Worm (Caenorhabditis elegans) whole organism, L4 larva: ENCODE data around the gene snpc-1.3.

Experiments
- F10B5.3 ChIP-seq: sonication (generic microtip); optimal IDR thresholded peaks from 2 replicates; lab custom pipeline; 2016; ENCODE audit warnings: mild to moderate bottlenecking, missing genetic modification characterization, missing compliant biosample characterization
- F37D6.2 ChIP-seq: sonication (generic microtip); optimal IDR thresholded peaks from 2 replicates; lab custom pipeline; 2016; ENCODE audit warnings: mild to moderate bottlenecking, missing genetic modification characterization, missing compliant biosample characterization
- F44E2.7 ChIP-seq: fragments of 200-800 bp; sonication (Bioruptor generic); IDR thresholded peaks from 2 replicates; pipeline ENCODE4 v2.1.2; 2022; ENCODE audit warnings: missing genetic modification characterization, missing compliant biosample characterization
- R02D3.7 ChIP-seq: fragments of 150-350 bp; sonication (generic microtip); optimal IDR thresholded peaks from 3 replicates; lab custom pipeline; 2014; ENCODE audit warnings: missing biosample characterization, missing genetic modification characterization
- T20F7.1 ChIP-seq: fragments of 200-800 bp; sonication (Bioruptor generic); optimal IDR thresholded peaks from 2 replicates; lab custom pipeline; 2018; ENCODE audit warnings: mild to moderate bottlenecking, missing genetic modification characterization, missing compliant biosample characterization
- Y105C5A.15 ChIP-seq: fragments of 200-800 bp; sonication (Bioruptor generic); IDR thresholded peaks from 2 replicates; pipeline ENCODE4 v1.3.6; 2022; ENCODE audit warnings: missing genetic modification characterization, missing compliant biosample characterization
- ZK546.5 ChIP-seq, 2 experiments: sonication (generic microtip); optimal IDR thresholded peaks; 2 replicates each; lab custom pipeline; 2017; ENCODE audit warnings: missing biosample characterization in 2 of 2, missing genetic modification characterization in 2 of 2
- aha-1 ChIP-seq: fragments of 150-350 bp; peaks from one replicate; lab custom pipeline; 2014; ENCODE audit warnings: missing biosample characterization, missing genetic modification characterization
- ama-1 ChIP-seq: fragments of 150-350 bp; optimal IDR thresholded peaks from 2 replicates; lab custom pipeline; 2014; ENCODE audit warnings: inconsistent platforms, mixed read lengths
- ceh-28 ChIP-seq: fragments of 150-350 bp; optimal IDR thresholded peaks from 2 replicates; lab custom pipeline; 2014; ENCODE audit warnings: missing biosample characterization, missing genetic modification reagents, missing genetic modification characterization
- ces-1 ChIP-seq: fragments of 150-350 bp; sonication (generic microtip); optimal IDR thresholded peaks from 4 replicates; lab custom pipeline; 2014; ENCODE audit warnings: missing biosample characterization, missing genetic modification reagents, missing genetic modification characterization
- cey-2 ChIP-seq: sonication (generic microtip); optimal IDR thresholded peaks from 3 replicates; lab custom pipeline; 2017; ENCODE audit warnings: missing genetic modification characterization, mild to moderate bottlenecking, missing compliant biosample characterization, antibody characterized with exemption, borderline replicate concordance; ENCODE audit not compliant: insufficient read depth
- daf-16 ChIP-seq, 3 experiments: sonication (generic microtip); optimal IDR thresholded peaks; 2 replicates each; lab custom pipeline; 2016 to 2017; ENCODE audit warnings: missing genetic modification characterization in 3 of 3, missing genetic modification reagents in 3 of 3, mild to moderate bottlenecking in 2 of 3, missing compliant biosample characterization in 2 of 3, missing biosample characterization in 1 of 3, moderate library complexity in 1 of 3
- daf-19 ChIP-seq: fragments of 200-800 bp; sonication (Bioruptor generic); conservative IDR thresholded peaks from 2 replicates; pipeline ENCODE4 v1.3.6; 2022; ENCODE audit warnings: missing genetic modification characterization, missing compliant biosample characterization
- daf-8 ChIP-seq: fragments of 200-800 bp; sonication (Bioruptor generic); IDR thresholded peaks from 2 replicates; pipeline ENCODE4 v1.3.6; 2022; ENCODE audit warnings: missing genetic modification characterization, missing compliant biosample characterization
- dmd-6 ChIP-seq: fragments of 200-800 bp; sonication (Bioruptor generic); IDR thresholded peaks from 2 replicates; pipeline ENCODE4 v1.3.6; 2022; ENCODE audit warnings: missing genetic modification reagents, missing genetic modification characterization, missing compliant biosample characterization
- dpl-1 ChIP-seq: fragments of 150-350 bp; optimal IDR thresholded peaks from 2 replicates; lab custom pipeline; 2014; ENCODE audit warnings: missing biosample characterization, missing genetic modification reagents, missing genetic modification characterization
- duxl-1 ChIP-seq: sonication (generic microtip); optimal IDR thresholded peaks from 2 replicates; lab custom pipeline; 2016; ENCODE audit warnings: mild to moderate bottlenecking, missing genetic modification characterization, moderate library complexity, missing compliant biosample characterization; ENCODE audit not compliant: poor library complexity
- dve-1 ChIP-seq: sonication (generic microtip); optimal IDR thresholded peaks from 2 replicates; lab custom pipeline; 2017; ENCODE audit warnings: antibody characterized with exemption, mild to moderate bottlenecking, missing genetic modification characterization, missing compliant biosample characterization; ENCODE audit not compliant: insufficient read depth
- fos-1 ChIP-seq: fragments of 150-350 bp; optimal IDR thresholded peaks from 2 replicates; lab custom pipeline; 2014; ENCODE audit warnings: missing biosample characterization, missing genetic modification characterization
- hlh-11 ChIP-seq: fragments of 200-800 bp; sonication (Bioruptor generic); optimal IDR thresholded peaks from 2 replicates; lab custom pipeline; 2018; ENCODE audit warnings: mild to moderate bottlenecking, missing genetic modification characterization, missing compliant biosample characterization
- lin-1 ChIP-seq: fragments of 200-800 bp; sonication (Bioruptor generic); IDR thresholded peaks from 2 replicates; pipeline ENCODE4 v1.3.6; 2022; ENCODE audit warnings: missing genetic modification reagents, missing genetic modification characterization, missing compliant biosample characterization
- lin-29 ChIP-seq: fragments of 200-800 bp; sonication (Bioruptor generic); IDR thresholded peaks from 2 replicates; pipeline ENCODE4 v1.3.6; 2022; ENCODE audit warnings: missing genetic modification reagents, missing genetic modification characterization, missing compliant biosample characterization
- madf-9 ChIP-seq: fragments of 200-800 bp; sonication (Bioruptor generic); conservative IDR thresholded peaks from 2 replicates; pipeline ENCODE4 v1.3.6; 2022; ENCODE audit warnings: missing genetic modification reagents, missing genetic modification characterization, missing compliant biosample characterization
- mdl-1 ChIP-seq, 2 experiments: fragments of 150-350 bp in 1 of 2; sonication (generic microtip) in 1 of 2; optimal IDR thresholded peaks; 2 replicates each; lab custom pipeline; 2014 to 2017; ENCODE audit warnings: missing biosample characterization in 2 of 2, missing genetic modification characterization in 2 of 2
- mdt-29 ChIP-seq: fragments of 200-800 bp; sonication (Bioruptor generic); IDR thresholded peaks from 2 replicates; pipeline ENCODE4 v1.3.6; 2022; ENCODE audit warnings: missing genetic modification reagents, missing genetic modification characterization, missing compliant biosample characterization
- mxl-3 ChIP-seq: fragments of 200-800 bp; sonication (Bioruptor generic); optimal IDR thresholded peaks from 2 replicates; lab custom pipeline; 2018; ENCODE audit warnings: mild to moderate bottlenecking, missing genetic modification characterization, missing compliant biosample characterization
- nhr-10 ChIP-seq: fragments of 150-350 bp; optimal IDR thresholded peaks from 2 replicates; lab custom pipeline; 2014; ENCODE audit warnings: missing biosample characterization, missing genetic modification characterization
- nhr-102 ChIP-seq: sonication (generic microtip); optimal IDR thresholded peaks from 2 replicates; lab custom pipeline; 2016; ENCODE audit warnings: mild to moderate bottlenecking, missing genetic modification characterization, moderate library complexity, missing compliant biosample characterization
- nhr-11 ChIP-seq: fragments of 150-350 bp; optimal IDR thresholded peaks from 2 replicates; lab custom pipeline; 2014; ENCODE audit warnings: missing biosample characterization, missing genetic modification characterization
- nhr-111 ChIP-seq: fragments of 200-800 bp; sonication (Bioruptor generic); optimal IDR thresholded peaks from 2 replicates; lab custom pipeline; 2018; ENCODE audit warnings: mild to moderate bottlenecking, missing genetic modification characterization, missing compliant biosample characterization
- nhr-28 ChIP-seq: fragments of 150-350 bp; optimal IDR thresholded peaks from 2 replicates; lab custom pipeline; 2014; ENCODE audit warnings: missing biosample characterization, missing genetic modification characterization
- nhr-48 ChIP-seq: sonication (generic microtip); optimal IDR thresholded peaks from 2 replicates; lab custom pipeline; 2016; ENCODE audit warnings: mild to moderate bottlenecking, missing genetic modification characterization, missing compliant biosample characterization
- nhr-6 ChIP-seq: fragments of 150-350 bp; optimal IDR thresholded peaks from 2 replicates; lab custom pipeline; 2014; ENCODE audit warnings: missing biosample characterization, missing genetic modification characterization
- nhr-76 ChIP-seq: fragments of 150-350 bp; optimal IDR thresholded peaks from 2 replicates; lab custom pipeline; 2014; ENCODE audit warnings: missing biosample characterization, missing genetic modification characterization
- nhr-77 ChIP-seq: fragments of 150-350 bp; optimal IDR thresholded peaks from 2 replicates; lab custom pipeline; 2014; ENCODE audit warnings: missing biosample characterization, missing genetic modification characterization
- php-3 ChIP-seq: fragments of 200-800 bp; sonication (Bioruptor generic); IDR thresholded peaks from 2 replicates; pipeline ENCODE4 v1.3.6; 2022; ENCODE audit warnings: missing genetic modification reagents, missing genetic modification characterization, missing compliant biosample characterization
- pqm-1 ChIP-seq: sonication (generic microtip); optimal IDR thresholded peaks from 2 replicates; lab custom pipeline; 2017; ENCODE audit warnings: missing biosample characterization, missing genetic modification characterization
- saeg-2 ChIP-seq: fragments of 200-800 bp; sonication (Bioruptor generic); IDR thresholded peaks from 2 replicates; pipeline ENCODE4 v1.3.6; 2022; ENCODE audit warnings: missing genetic modification reagents, missing genetic modification characterization, missing compliant biosample characterization
- spr-3 ChIP-seq: fragments of 200-800 bp; sonication (Bioruptor generic); optimal IDR thresholded peaks from 2 replicates; lab custom pipeline; 2018; ENCODE audit warnings: mild to moderate bottlenecking, missing genetic modification characterization, missing compliant biosample characterization
- tag-97 ChIP-seq: fragments of 200-800 bp; sonication (Bioruptor generic); IDR thresholded peaks from 2 replicates; pipeline ENCODE4 v1.3.6; 2022; ENCODE audit warnings: missing genetic modification characterization, missing compliant biosample characterization
- tra-1 ChIP-seq: fragments of 200-800 bp; sonication (Bioruptor generic); IDR thresholded peaks from 2 replicates; pipeline ENCODE4 v1.3.6; 2022; ENCODE audit warnings: missing genetic modification reagents, missing genetic modification characterization, missing compliant biosample characterization
- unc-130 ChIP-seq: sonication (generic microtip); optimal IDR thresholded peaks from 2 replicates; lab custom pipeline; 2016; ENCODE audit warnings: missing genetic modification reagents, missing genetic modification characterization, missing compliant biosample characterization
- unc-62 ChIP-seq, 3 experiments: fragments of 150-350 bp in 1 of 3; sonication (generic microtip); optimal IDR thresholded peaks in 2 of 3; peaks in 1 of 3; 1 replicate in 1 of 3; 2 replicates in 2 of 3; lab custom pipeline; 2014 to 2017; ENCODE audit warnings: missing biosample characterization in 3 of 3, missing genetic modification characterization in 3 of 3, missing genetic modification reagents in 3 of 3, missing genotype in 1 of 3
- vab-7 ChIP-seq: fragments of 200-800 bp; sonication (Bioruptor generic); IDR thresholded peaks from 2 replicates; pipeline ENCODE4 v1.3.6; 2022; ENCODE audit warnings: missing genetic modification reagents, missing genetic modification characterization, missing compliant biosample characterization

Gene snpc-1.3

ce11 chrV:5427860-5428259 lies 11.1 kb downstream of the snpc-1.3 start, which contains the start of gene rhr-1:
TSS of gene rhr-1 (plus strand) at chrV:5428160.
- TF ChIP-seq nhr-28 (tag; lab: Kevin White, UChicago) = peak; percentile 19
- TF ChIP-seq vab-7 = no peak
- TF ChIP-seq daf-16 (GFP tag; optimal IDR thresholded peaks at IDR 0.05; lab: Kevin White, UChicago) = no peak
- peak; percentile 50 for TF ChIP-seq daf-16 (tag; optimal IDR thresholded peaks at IDR 0.05; lab: Kevin White, UChicago)
- TF ChIP-seq T20F7.1 (GFP tag; lab: Kevin White, UChicago) = no peak
- peak; percentile 18; the same call in 1 of the 2 replicates for TF ChIP-seq dmd-6 (GFP tag; lab: Robert Waterston, UW)

- TF ChIP-seq unc-62 (GFP tag; optimal IDR thresholded peaks at IDR 0.05 in 1 of 2; lab: Kevin White, UChicago) = peak in 1 of 2 experiments; percentile 32
- TF ChIP-seq unc-62 (tag; optimal IDR thresholded peaks at IDR 0.05; lab: Kevin White, UChicago) = no peak
- no peak for TF ChIP-seq Y105C5A.15 (GFP tag; lab: Robert Waterston, UW)
These were observed 12.6 kb downstream of the snpc-1.3 start for ce11 chrV:5426337-5426736.

ce11 chrV:5425008-5425407 lies 14.0 kb downstream of the snpc-1.3 start:
- no peak for TF ChIP-seq vab-7
- no peak for TF ChIP-seq daf-16 (GFP tag; optimal IDR thresholded peaks at IDR 0.05; lab: Kevin White, UChicago)
- peak; percentile 80 for TF ChIP-seq daf-16 (tag; optimal IDR thresholded peaks at IDR 0.05; lab: Kevin White, UChicago)
- TF ChIP-seq php-3 = 0 out of 2 replicates have a peak, but pooled peaks have one; percentile 16
- no peak for TF ChIP-seq ceh-28 (tag; lab: Kevin White, UChicago)
- TF ChIP-seq dve-1 (tag; lab: Kevin White, UChicago) = peak; percentile 81
- no peak for TF ChIP-seq ama-1
- no peak for TF ChIP-seq cey-2 (tag; lab: Kevin White, UChicago)
- no peak for TF ChIP-seq lin-1 (GFP tag; lab: Robert Waterston, UW)
- TF ChIP-seq ZK546.5 (tag; optimal IDR thresholded peaks at IDR 0.05; lab: Kevin White, UChicago) = no peak
- TF ChIP-seq dpl-1 (GFP tag; lab: Kevin White, UChicago) = no peak
- TF ChIP-seq F37D6.2 (tag; lab: Kevin White, UChicago) = no peak
- no peak for TF ChIP-seq daf-8 (GFP tag; lab: Robert Waterston, UW)
- TF ChIP-seq Y105C5A.15 (GFP tag; lab: Robert Waterston, UW) = no peak
- no peak for TF ChIP-seq daf-19 (GFP tag; lab: Robert Waterston, UW)
- TF ChIP-seq nhr-48 (tag; lab: Kevin White, UChicago) = peak; percentile 39
- peak; percentile 67 for TF ChIP-seq pqm-1 (tag; lab: Kevin White, UChicago)
- TF ChIP-seq hlh-11 = peak; percentile 77
- TF ChIP-seq ces-1 (GFP tag; lab: Kevin White, UChicago) = no peak
- peak; percentile 54 to 97 for TF ChIP-seq mdl-1 (tag; optimal IDR thresholded peaks at IDR 0.05; lab: Kevin White, UChicago)
- peak; percentile 96 for TF ChIP-seq mxl-3
- TF ChIP-seq R02D3.7 (tag; lab: Kevin White, UChicago) = no peak
- no peak for TF ChIP-seq nhr-111 (GFP tag; lab: Kevin White, UChicago)
- no peak for TF ChIP-seq tag-97 (GFP tag; lab: Robert Waterston, UW)
- no peak for TF ChIP-seq nhr-6 (tag; lab: Kevin White, UChicago)
- no peak for TF ChIP-seq madf-9 (GFP tag; lab: Robert Waterston, UW)
- TF ChIP-seq unc-130 (GFP tag; lab: Kevin White, UChicago) = no peak
- TF ChIP-seq nhr-77 (tag; lab: Kevin White, UChicago) = peak; percentile 32
- no peak for TF ChIP-seq lin-29 (GFP tag; lab: Robert Waterston, UW)
- TF ChIP-seq spr-3 (GFP tag; lab: Kevin White, UChicago) = no peak
- TF ChIP-seq F44E2.7 = no peak
- TF ChIP-seq duxl-1 = no peak
- TF ChIP-seq mdt-29 (GFP tag; lab: Robert Waterston, UW) = no peak
- peak; percentile 34 for TF ChIP-seq nhr-10
- peak; percentile 95 for TF ChIP-seq dmd-6 (GFP tag; lab: Robert Waterston, UW)
- no peak for TF ChIP-seq nhr-76 (tag; lab: Kevin White, UChicago)
- TF ChIP-seq aha-1 = peak; percentile 53
- peak in 1 of 2 experiments; percentile 32 for TF ChIP-seq unc-62 (GFP tag; optimal IDR thresholded peaks at IDR 0.05 in 1 of 2; lab: Kevin White, UChicago)
- no peak for TF ChIP-seq unc-62 (tag; optimal IDR thresholded peaks at IDR 0.05; lab: Kevin White, UChicago)
- TF ChIP-seq F10B5.3 = no peak
- peak; percentile 85 for TF ChIP-seq tra-1 (GFP tag; lab: Robert Waterston, UW)
- TF ChIP-seq nhr-28 (tag; lab: Kevin White, UChicago) = peak; percentile 88
- TF ChIP-seq saeg-2 (GFP tag; lab: Robert Waterston, UW) = no peak
- no peak for TF ChIP-seq fos-1
- TF ChIP-seq nhr-11 (tag; lab: Kevin White, UChicago) = no peak
- TF ChIP-seq nhr-102 (tag; lab: Kevin White, UChicago) = no peak
